Worm (Caenorhabditis elegans) whole organism, L3 larva: Measurements from ENCODE around the gene Y75B8A.23.

Experiments
- aly-2 ChIP-seq: fragments of 150-350 bp; optimal IDR thresholded peaks from 2 replicates; lab custom pipeline; 2014; ENCODE audit warnings: missing biosample characterization, missing genetic modification characterization
- ama-1 ChIP-seq: fragments of 150-350 bp; optimal IDR thresholded peaks from 2 replicates; lab custom pipeline; 2018
- ceh-9 ChIP-seq: sonication (generic microtip); optimal IDR thresholded peaks from 2 replicates; lab custom pipeline; 2018; ENCODE audit warnings: missing biosample characterization, missing genetic modification characterization
- daf-12 ChIP-seq: fragments of 150-350 bp; optimal IDR thresholded peaks from 2 replicates; lab custom pipeline; 2014; ENCODE audit warnings: missing biosample characterization, missing genetic modification reagents, missing genetic modification characterization
- egl-27 ChIP-seq: sonication (generic microtip); optimal IDR thresholded peaks from 4 replicates; lab custom pipeline; 2017; ENCODE audit warnings: missing biosample characterization, missing genetic modification reagents, missing genetic modification characterization
- egl-5 ChIP-seq: fragments of 150-350 bp; optimal IDR thresholded peaks from 2 replicates; lab custom pipeline; 2017; ENCODE audit warnings: missing biosample characterization, missing genetic modification reagents, missing genetic modification characterization, inconsistent platforms
- elt-2 ChIP-seq: sonication (generic microtip); optimal IDR thresholded peaks from 2 replicates; lab custom pipeline; 2016; ENCODE audit warnings: missing genetic modification reagents, mild to moderate bottlenecking, missing genetic modification characterization, missing compliant biosample characterization
- elt-3 ChIP-seq, 3 experiments: fragments of 150-350 bp in 1 of 3; sonication (generic microtip) in 2 of 3; optimal IDR thresholded peaks; 2 replicates in 2 of 3; 4 replicates in 1 of 3; lab custom pipeline; 2014 to 2017; ENCODE audit warnings: missing biosample characterization in 3 of 3, missing genetic modification characterization in 3 of 3
- eor-1 ChIP-seq, 2 experiments: fragments of 150-350 bp; optimal IDR thresholded peaks; 2 replicates each; lab custom pipeline; 2014 to 2018; ENCODE audit warnings: missing biosample characterization in 2 of 2, missing genetic modification characterization in 2 of 2
- fkh-10 ChIP-seq: sonication (generic microtip); optimal IDR thresholded peaks from 2 replicates; lab custom pipeline; 2017; ENCODE audit warnings: missing biosample characterization, missing genetic modification reagents, missing genetic modification characterization
- jun-1 ChIP-seq: fragments of 150-350 bp; optimal IDR thresholded peaks from 2 replicates; lab custom pipeline; 2014; ENCODE audit warnings: missing biosample characterization, missing genetic modification reagents, missing genetic modification characterization
- lin-15B ChIP-seq: fragments of 150-350 bp; optimal IDR thresholded peaks from 2 replicates; lab custom pipeline; 2014; ENCODE audit warnings: missing biosample characterization, missing genetic modification characterization
- lsy-12 ChIP-seq: sonication (generic microtip); optimal IDR thresholded peaks from 2 replicates; lab custom pipeline; 2016; ENCODE audit warnings: mild to moderate bottlenecking, missing genetic modification characterization, missing compliant biosample characterization
- mml-1 ChIP-seq: fragments of 150-350 bp; sonication (generic microtip); optimal IDR thresholded peaks from 3 replicates; lab custom pipeline; 2014; ENCODE audit warnings: missing biosample characterization, missing genetic modification characterization
- nfya-1 ChIP-seq: sonication (generic microtip); optimal IDR thresholded peaks from 2 replicates; lab custom pipeline; 2017; ENCODE audit warnings: missing genetic modification characterization, mild to moderate bottlenecking, missing compliant biosample characterization, antibody characterized with exemption, moderate library complexity; ENCODE audit not compliant: insufficient read depth
- nhr-12 ChIP-seq: fragments of 150-350 bp; optimal IDR thresholded peaks from 2 replicates; lab custom pipeline; 2014; ENCODE audit warnings: missing biosample characterization, missing genetic modification characterization
- nhr-23 ChIP-seq: fragments of 150-350 bp; optimal IDR thresholded peaks from 2 replicates; lab custom pipeline; 2014; ENCODE audit warnings: missing biosample characterization, missing genetic modification reagents, missing genetic modification characterization
- nhr-25 ChIP-seq: sonication (generic microtip); optimal IDR thresholded peaks from 2 replicates; lab custom pipeline; 2017; ENCODE audit warnings: missing biosample characterization, missing genetic modification characterization
- nhr-76 ChIP-seq: fragments of 150-350 bp; sonication (generic microtip); optimal IDR thresholded peaks from 5 replicates; lab custom pipeline; 2014; ENCODE audit warnings: missing biosample characterization, missing genetic modification characterization
- nhr-77 ChIP-seq: fragments of 150-350 bp; optimal IDR thresholded peaks from 2 replicates; lab custom pipeline; 2014; ENCODE audit warnings: missing biosample characterization, missing genetic modification characterization
- pha-4 ChIP-seq: fragments of 150-350 bp; optimal IDR thresholded peaks from 2 replicates; lab custom pipeline; 2014; ENCODE audit warnings: missing biosample characterization, missing genetic modification reagents, missing genetic modification characterization
- pqm-1 ChIP-seq: fragments of 150-350 bp; optimal IDR thresholded peaks from 2 replicates; lab custom pipeline; 2017; ENCODE audit warnings: missing biosample characterization, missing genetic modification characterization, inconsistent platforms
- snpc-4 ChIP-seq: fragments of 150-350 bp; optimal IDR thresholded peaks from 2 replicates; lab custom pipeline; 2014; ENCODE audit warnings: missing biosample characterization, missing genetic modification characterization
- tbx-2 ChIP-seq: sonication (generic microtip); optimal IDR thresholded peaks from 2 replicates; lab custom pipeline; 2016; ENCODE audit warnings: mild to moderate bottlenecking, missing genetic modification characterization, missing compliant biosample characterization
- unc-39 ChIP-seq: sonication (generic microtip); optimal IDR thresholded peaks from 4 replicates; lab custom pipeline; 2017; ENCODE audit warnings: missing biosample characterization, missing genetic modification characterization
- unc-62 ChIP-seq: fragments of 150-350 bp; sonication (generic microtip); optimal IDR thresholded peaks from 4 replicates; lab custom pipeline; 2014; ENCODE audit warnings: missing biosample characterization, missing genetic modification reagents, missing genetic modification characterization
- zag-1 ChIP-seq: fragments of 150-350 bp; optimal IDR thresholded peaks from 2 replicates; lab custom pipeline; 2014; ENCODE audit warnings: missing biosample characterization, missing genetic modification characterization
- ztf-11 ChIP-seq: fragments of 150-350 bp; optimal IDR thresholded peaks from 2 replicates; lab custom pipeline; 2014; ENCODE audit warnings: missing biosample characterization, missing genetic modification characterization
- ztf-4 ChIP-seq: fragments of 150-350 bp; optimal IDR thresholded peaks from 2 replicates; lab custom pipeline; 2014; ENCODE audit warnings: missing biosample characterization, missing genetic modification characterization

The Y75B8A.23 gene

DNA sequence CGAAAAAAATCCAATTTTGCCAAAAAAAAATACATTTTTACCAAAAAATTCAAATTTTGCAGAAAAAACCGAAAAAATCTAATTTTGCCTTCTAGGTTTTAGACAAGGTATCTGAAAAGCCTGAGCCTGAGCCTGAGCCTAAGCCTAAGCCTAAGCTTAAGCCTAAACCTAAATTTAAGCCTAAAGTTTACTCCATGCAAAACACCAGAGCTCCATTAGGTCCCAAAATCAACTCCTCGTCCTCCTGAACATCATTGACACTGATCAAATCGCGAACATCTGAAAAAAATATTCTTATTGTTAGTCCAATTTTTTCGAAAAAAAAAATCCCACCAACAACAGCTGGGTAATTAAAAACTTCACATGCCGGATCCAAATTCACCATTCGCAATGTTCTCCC, 32.4 kb upstream of the Y75B8A.23 start:
- TF ChIP-seq ama-1 (lab: Kevin White, UChicago) (no peak), zag-1 (tag; lab: Kevin White, UChicago) (no peak), ceh-9 (tag; lab: Kevin White, UChicago) (no peak), unc-39 (no peak), tbx-2 (no peak), elt-2 (tag; lab: Kevin White, UChicago) (no peak)

DNA sequence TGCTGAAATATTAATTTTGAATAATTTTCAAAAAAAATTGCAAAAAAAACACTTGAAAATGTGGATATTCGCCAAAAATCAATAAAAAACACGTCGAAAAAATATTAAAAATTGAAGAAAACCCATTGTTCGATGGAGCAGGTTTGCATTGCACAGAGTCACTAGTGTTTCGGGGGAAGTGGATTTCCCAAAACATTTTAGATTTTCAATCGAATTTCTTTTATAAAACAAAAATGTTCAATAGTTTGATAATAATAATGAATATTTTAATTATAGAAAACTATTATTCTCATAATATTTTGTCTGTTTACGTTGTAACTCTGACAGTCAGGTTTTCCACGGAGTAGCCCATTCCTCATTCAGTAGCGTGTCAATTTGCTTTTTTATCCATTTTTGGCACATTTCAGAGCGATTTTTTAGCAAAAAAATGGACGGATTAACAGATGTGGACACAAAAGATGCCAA, 31.8 kb upstream of the Y75B8A.23 start, which contains the start of the genes gex-4 and gphr-1:
gex-4 (minus strand) TSS at position 2 of the 465 bp plus-strand sequence.
gphr-1 (plus strand) TSS at position 415 of the 465 bp plus-strand sequence.
- TF ChIP-seq ztf-11 (tag; lab: Kevin White, UChicago) (no peak), egl-5 (tag; lab: Kevin White, UChicago) (peak; percentile 25), nhr-23 (tag; lab: Kevin White, UChicago) (peak; percentile 20), nhr-12 (tag; lab: Kevin White, UChicago) (no peak), nfya-1 (tag; lab: Kevin White, UChicago) (peak; percentile 63), nhr-25 (tag; lab: Kevin White, UChicago) (no peak), pha-4 (tag; lab: Kevin White, UChicago) (peak; percentile 77), lin-15B (tag; lab: Kevin White, UChicago) (peak; percentile 85)

DNA sequence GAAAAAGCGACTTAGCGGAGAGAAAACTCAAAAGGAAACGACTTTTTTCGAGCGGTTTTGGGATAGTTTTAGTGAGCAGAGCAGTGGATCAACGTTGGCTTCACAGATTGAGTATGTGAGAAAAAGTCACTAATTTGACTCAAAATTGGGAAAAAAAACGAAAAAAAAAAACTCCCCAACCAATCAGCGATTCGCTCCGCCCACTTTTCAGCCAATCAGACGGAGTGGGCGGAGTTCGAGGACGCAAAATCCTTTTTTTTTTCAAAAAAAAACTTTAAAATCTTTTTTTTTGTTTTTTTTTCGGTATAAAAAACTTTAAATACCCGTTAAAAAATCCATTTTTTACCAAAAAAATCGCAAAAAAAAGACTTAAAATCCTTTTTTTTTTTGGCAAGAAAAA, 29.6 kb upstream of the Y75B8A.23 start:
- TF ChIP-seq elt-2 (tag; lab: Kevin White, UChicago) (no peak), nfya-1 (tag; lab: Kevin White, UChicago) (peak; percentile 61), nhr-77 (tag; lab: Kevin White, UChicago) (no peak), snpc-4 (tag; lab: Kevin White, UChicago) (no peak), ama-1 (lab: Kevin White, UChicago) (no peak), unc-39 (no peak), pqm-1 (tag; lab: Kevin White, UChicago) (no peak), daf-12 (tag; lab: Kevin White, UChicago) (no peak)
- TF ChIP-seq, all 47 proteins: peak for 1

DNA sequence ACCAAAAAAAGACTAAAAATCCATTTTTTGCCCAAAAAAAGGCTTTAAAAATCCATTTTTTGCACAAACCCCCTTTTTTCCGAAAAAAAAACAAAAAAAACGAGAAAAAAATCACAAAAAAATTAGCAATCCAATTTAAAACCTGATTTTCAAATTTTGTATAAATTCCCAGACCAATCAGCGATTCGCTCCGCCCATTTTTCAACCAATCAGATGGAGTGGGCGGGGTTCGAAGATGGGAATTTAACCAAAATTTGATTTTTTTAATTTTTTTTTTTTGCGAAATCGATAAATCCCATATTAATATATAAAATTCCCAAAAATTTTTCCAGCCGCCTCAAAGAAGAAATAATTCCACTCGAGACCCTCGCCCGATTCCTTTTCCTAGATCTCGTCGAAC, 29.0 kb upstream of the Y75B8A.23 start:
- TF ChIP-seq nfya-1 (tag; lab: Kevin White, UChicago) (peak; percentile 63), unc-39 (no peak)

DNA sequence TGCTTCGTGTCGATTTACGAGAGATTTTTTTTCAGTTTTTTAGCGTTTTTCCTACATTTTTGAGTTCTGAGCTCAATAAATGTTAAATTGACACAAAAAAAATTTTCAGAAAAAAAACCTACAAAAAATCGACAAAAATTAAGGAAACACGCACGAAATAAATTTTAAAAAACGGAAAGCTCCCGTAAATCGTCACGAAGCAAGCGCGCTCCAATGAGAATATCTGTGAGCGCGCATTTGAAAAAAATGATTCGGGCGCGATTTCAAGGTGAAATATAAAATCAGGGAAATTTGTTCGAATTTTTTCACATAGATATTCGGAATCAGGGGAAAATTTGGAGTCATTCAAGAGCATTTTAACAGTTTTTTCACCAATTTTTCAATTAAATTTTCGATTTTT, 27.3 kb upstream of the Y75B8A.23 start:
- TF ChIP-seq ztf-11 (tag; lab: Kevin White, UChicago) (no peak), tbx-2 (no peak), ztf-4 (tag; lab: Kevin White, UChicago) (no peak), pqm-1 (tag; lab: Kevin White, UChicago) (no peak), mml-1 (tag; lab: Kevin White, UChicago) (no peak), fkh-10 (GFP tag; lab: Kevin White, UChicago) (no peak), unc-39 (no peak), ama-1 (lab: Kevin White, UChicago) (no peak), pha-4 (tag; lab: Kevin White, UChicago) (no peak), nhr-76 (no peak)

DNA sequence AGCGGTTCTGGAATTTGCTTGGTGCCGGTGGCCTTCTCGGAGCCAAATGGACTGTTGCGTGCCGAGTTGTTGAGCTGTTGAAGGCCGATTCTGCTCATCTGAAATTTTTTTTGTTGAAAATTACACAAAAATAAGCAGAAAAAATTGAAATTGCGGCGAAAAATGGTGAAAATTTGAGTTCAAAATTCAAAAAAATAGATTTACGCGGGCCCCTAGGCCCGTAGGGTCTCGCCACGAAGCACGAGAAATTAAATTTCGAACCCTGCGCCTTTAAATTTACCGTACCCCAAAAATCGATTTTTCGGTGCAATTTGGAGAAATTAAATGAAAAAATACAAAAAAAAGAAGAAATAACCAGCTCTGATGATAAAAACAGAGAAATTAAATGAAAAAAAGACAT, 25.2 kb upstream of the Y75B8A.23 start, which contains the start of gene gmn-1:
gmn-1 (minus strand) TSS at position 98 of the 400 bp plus-strand sequence.
- TF ChIP-seq lsy-12 (tag; lab: Kevin White, UChicago), result no peak
- no peak for TF ChIP-seq elt-3 (tag; optimal IDR thresholded peaks at IDR 0.05; lab: Kevin White, UChicago)
- TF ChIP-seq aly-2, result no peak
- no peak for TF ChIP-seq ztf-11 (tag; lab: Kevin White, UChicago)
- no peak for TF ChIP-seq nfya-1 (tag; lab: Kevin White, UChicago)
- TF ChIP-seq jun-1 (tag; lab: Kevin White, UChicago), result no peak
- TF ChIP-seq nhr-77 (tag; lab: Kevin White, UChicago), result no peak
- TF ChIP-seq egl-27, result no peak
- TF ChIP-seq unc-39, result no peak
- no peak for TF ChIP-seq eor-1 (tag; optimal IDR thresholded peaks at IDR 0.05; lab: Kevin White, UChicago)
- no peak for TF ChIP-seq unc-62 (GFP tag; lab: Kevin White, UChicago)
- TF ChIP-seq mml-1 (tag; lab: Kevin White, UChicago), result no peak
- TF ChIP-seq daf-12 (tag; lab: Kevin White, UChicago), result no peak
- TF ChIP-seq nhr-76, result no peak
- TF ChIP-seq, all 47 proteins: peak for 0
